Worm (Caenorhabditis elegans) whole organism, L2 larva: ENCODE data around the gene B0563.18.
A peak's percentile ranks its signal among the peaks of the same experiment; 100 is the strongest.

Experiments
- C34F6.9 ChIP-seq: fragments of 150-350 bp; optimal IDR thresholded peaks from 2 replicates; lab custom pipeline; 2014; ENCODE audit warnings: missing biosample characterization, missing genetic modification characterization
- F13H6.1 ChIP-seq: sonication (generic microtip); optimal IDR thresholded peaks from 2 replicates; lab custom pipeline; 2016; ENCODE audit warnings: missing genetic modification characterization, missing compliant biosample characterization
- R02D3.7 ChIP-seq: fragments of 150-350 bp; optimal IDR thresholded peaks from 2 replicates; lab custom pipeline; 2014; ENCODE audit warnings: missing biosample characterization, missing genetic modification characterization
- Y55F3AM.14 ChIP-seq: fragments of 200-800 bp; sonication (Bioruptor generic); optimal IDR thresholded peaks from 2 replicates; lab custom pipeline; 2018; ENCODE audit warnings: mild to moderate bottlenecking, missing genetic modification characterization, missing compliant biosample characterization
- ZK546.5 ChIP-seq: sonication (generic microtip); optimal IDR thresholded peaks from 2 replicates; lab custom pipeline; 2017; ENCODE audit warnings: missing biosample characterization, missing genetic modification characterization
- alr-1 ChIP-seq: fragments of 150-350 bp; optimal IDR thresholded peaks from 2 replicates; lab custom pipeline; 2014; ENCODE audit warnings: missing biosample characterization, missing genetic modification characterization
- aly-2 ChIP-seq: fragments of 150-350 bp; optimal IDR thresholded peaks from 2 replicates; lab custom pipeline; 2014; ENCODE audit warnings: missing biosample characterization, missing genetic modification characterization
- ama-1 ChIP-seq: fragments of 150-350 bp; optimal IDR thresholded peaks from 2 replicates; lab custom pipeline; 2018; ENCODE audit warnings: inconsistent platforms
- blmp-1 ChIP-seq: sonication (generic microtip); optimal IDR thresholded peaks from 2 replicates; lab custom pipeline; 2017; ENCODE audit warnings: missing genetic modification characterization, mild to moderate bottlenecking, missing compliant biosample characterization, antibody characterized with exemption, moderate library complexity; ENCODE audit not compliant: insufficient read depth
- ceh-16 ChIP-seq: fragments of 150-350 bp; optimal IDR thresholded peaks from 2 replicates; lab custom pipeline; 2014; ENCODE audit warnings: missing biosample characterization, missing genetic modification characterization
- ceh-82 ChIP-seq: fragments of 150-350 bp; optimal IDR thresholded peaks from 2 replicates; lab custom pipeline; 2014; ENCODE audit warnings: missing biosample characterization, missing genetic modification characterization
- crh-2 ChIP-seq: sonication (generic microtip); optimal IDR thresholded peaks from 2 replicates; lab custom pipeline; 2017; ENCODE audit warnings: missing biosample characterization, missing genetic modification characterization
- dmd-4 ChIP-seq: sonication (generic microtip); optimal IDR thresholded peaks from 2 replicates; lab custom pipeline; 2017; ENCODE audit warnings: missing biosample characterization, missing genetic modification characterization
- elt-1 ChIP-seq: fragments of 150-350 bp; optimal IDR thresholded peaks from 2 replicates; lab custom pipeline; 2014; ENCODE audit warnings: missing biosample characterization, missing genetic modification characterization
- fos-1 ChIP-seq: fragments of 150-350 bp; optimal IDR thresholded peaks from 2 replicates; lab custom pipeline; 2014; ENCODE audit warnings: missing biosample characterization, missing genetic modification characterization
- lin-13 ChIP-seq: fragments of 150-350 bp; optimal IDR thresholded peaks from 2 replicates; lab custom pipeline; 2014; ENCODE audit warnings: missing biosample characterization, missing genetic modification reagents, missing genetic modification characterization
- lin-39 ChIP-seq: fragments of 150-350 bp; optimal IDR thresholded peaks from 2 replicates; lab custom pipeline; 2014; ENCODE audit warnings: missing biosample characterization, missing genetic modification reagents, missing genetic modification characterization
- lsy-2 ChIP-seq, 2 experiments: fragments of 150-350 bp in 1 of 2; sonication (generic microtip) in 1 of 2; optimal IDR thresholded peaks; 2 replicates each; lab custom pipeline; 2014 to 2017; ENCODE audit warnings: missing biosample characterization in 2 of 2, missing genetic modification characterization in 2 of 2
- mab-5 ChIP-seq: fragments of 150-350 bp; optimal IDR thresholded peaks from 2 replicates; lab custom pipeline; 2014; ENCODE audit warnings: missing biosample characterization, missing genetic modification characterization
- mbf-1 ChIP-seq: sonication (generic microtip); optimal IDR thresholded peaks from 2 replicates; lab custom pipeline; 2017; ENCODE audit warnings: missing biosample characterization, missing genetic modification characterization
- nhr-10 ChIP-seq: sonication (generic microtip); optimal IDR thresholded peaks from 2 replicates; lab custom pipeline; 2017; ENCODE audit warnings: missing biosample characterization, missing genetic modification characterization
- nhr-11 ChIP-seq: fragments of 150-350 bp; optimal IDR thresholded peaks from 2 replicates; lab custom pipeline; 2014; ENCODE audit warnings: missing biosample characterization, missing genetic modification characterization
- nhr-129 ChIP-seq: fragments of 150-350 bp; optimal IDR thresholded peaks from 2 replicates; lab custom pipeline; 2014; ENCODE audit warnings: missing biosample characterization, missing genetic modification characterization
- nhr-21 ChIP-seq: fragments of 150-350 bp; optimal IDR thresholded peaks from 2 replicates; lab custom pipeline; 2014; ENCODE audit warnings: missing biosample characterization, missing genetic modification characterization
- nhr-23 ChIP-seq: fragments of 150-350 bp; optimal IDR thresholded peaks from 2 replicates; lab custom pipeline; 2014; ENCODE audit warnings: missing biosample characterization, missing genetic modification reagents, missing genetic modification characterization
- nhr-25 ChIP-seq: fragments of 150-350 bp; sonication (generic microtip); optimal IDR thresholded peaks from 3 replicates; lab custom pipeline; 2014; ENCODE audit warnings: missing biosample characterization, missing genetic modification characterization
- nhr-6 ChIP-seq: fragments of 150-350 bp; optimal IDR thresholded peaks from 2 replicates; lab custom pipeline; 2014; ENCODE audit warnings: missing biosample characterization, missing genetic modification characterization
- peb-1 ChIP-seq: fragments of 150-350 bp; optimal IDR thresholded peaks from 2 replicates; lab custom pipeline; 2014; ENCODE audit warnings: missing biosample characterization, missing genetic modification characterization
- sem-4 ChIP-seq: fragments of 150-350 bp; optimal IDR thresholded peaks from 2 replicates; lab custom pipeline; 2014; ENCODE audit warnings: missing biosample characterization, missing genetic modification reagents, missing genetic modification characterization
- skn-1 ChIP-seq: sonication (generic microtip); optimal IDR thresholded peaks from 2 replicates; lab custom pipeline; 2017; ENCODE audit warnings: missing biosample characterization, missing genetic modification characterization
- sma-3 ChIP-seq: sonication (generic microtip); optimal IDR thresholded peaks from 2 replicates; lab custom pipeline; 2016; ENCODE audit warnings: missing genetic modification reagents, missing genetic modification characterization, missing compliant biosample characterization
- sma-9 ChIP-seq, 2 experiments: fragments of 150-350 bp in 1 of 2; sonication (generic microtip) in 1 of 2; optimal IDR thresholded peaks; 2 replicates each; lab custom pipeline; 2014 to 2016; ENCODE audit warnings: missing genetic modification characterization in 2 of 2, mild to moderate bottlenecking in 1 of 2, missing biosample characterization in 1 of 2, missing compliant biosample characterization in 1 of 2, missing genetic modification reagents in 1 of 2, moderate library complexity in 1 of 2
- snpc-4 ChIP-seq: fragments of 150-350 bp; optimal IDR thresholded peaks from 2 replicates; lab custom pipeline; 2014; ENCODE audit warnings: missing biosample characterization, missing genetic modification characterization
- unc-39 ChIP-seq: fragments of 150-350 bp; optimal IDR thresholded peaks from 2 replicates; lab custom pipeline; 2014; ENCODE audit warnings: missing biosample characterization, missing genetic modification characterization
- ztf-1 ChIP-seq: fragments of 200-800 bp; sonication (Bioruptor generic); conservative IDR thresholded peaks from 2 replicates; pipeline ENCODE4 v1.3.6; 2022; ENCODE audit warnings: missing genetic modification characterization, missing compliant biosample characterization
- ztf-11 ChIP-seq: sonication (generic microtip); optimal IDR thresholded peaks from 2 replicates; lab custom pipeline; 2017; ENCODE audit warnings: missing biosample characterization, missing genetic modification characterization
- ztf-4 ChIP-seq: fragments of 150-350 bp; optimal IDR thresholded peaks from 2 replicates; lab custom pipeline; 2014; ENCODE audit warnings: missing biosample characterization, missing genetic modification characterization

The B0563.18 gene

ce11 chrX:9172278-9172677, at the start of gene B0563.18:
Gene B0563.18 (plus strand): TSS chrX:9172578.
- no peak for TF ChIP-seq nhr-25 (tag; lab: Kevin White, UChicago)
- TF ChIP-seq lin-13 (GFP tag; lab: Kevin White, UChicago) = no peak
- TF ChIP-seq nhr-129 = no peak
- TF ChIP-seq skn-1 (tag; lab: Kevin White, UChicago) = no peak
- no peak for TF ChIP-seq nhr-6
- no peak for TF ChIP-seq sem-4 (tag; lab: Kevin White, UChicago)
- no peak for TF ChIP-seq ZK546.5
- TF ChIP-seq ama-1 (lab: Kevin White, UChicago) = no peak
- no peak for TF ChIP-seq F13H6.1 (tag; lab: Kevin White, UChicago)
- TF ChIP-seq mab-5 (tag; lab: Kevin White, UChicago) = no peak
- TF ChIP-seq ztf-4 (tag; lab: Kevin White, UChicago) = no peak
- TF ChIP-seq ceh-82 (tag; lab: Kevin White, UChicago) = no peak
- no peak for TF ChIP-seq alr-1 (tag; lab: Kevin White, UChicago)
- no peak for TF ChIP-seq mbf-1 (tag; lab: Kevin White, UChicago)
- TF ChIP-seq blmp-1 (tag; lab: Kevin White, UChicago) = no peak
- no peak for TF ChIP-seq lsy-2 (tag; optimal IDR thresholded peaks at IDR 0.05; lab: Kevin White, UChicago)
- no peak for TF ChIP-seq R02D3.7
- no peak for TF ChIP-seq dmd-4 (tag; lab: Kevin White, UChicago)
- no peak for TF ChIP-seq snpc-4 (tag; lab: Kevin White, UChicago)

- TF ChIP-seq nhr-6 (no peak), fos-1 (tag; lab: Kevin White, UChicago) (no peak), snpc-4 (tag; lab: Kevin White, UChicago) (no peak), skn-1 (tag; lab: Kevin White, UChicago) (no peak), nhr-10 (tag; lab: Kevin White, UChicago) (no peak), C34F6.9 (tag; lab: Kevin White, UChicago) (no peak), Y55F3AM.14 (GFP tag; lab: Kevin White, UChicago) (no peak), ztf-1 (GFP tag; lab: Robert Waterston, UW) (no peak), nhr-11 (tag; lab: Kevin White, UChicago) (no peak), nhr-129 (no peak), nhr-21 (tag; lab: Kevin White, UChicago) (no peak), unc-39 (tag; lab: Kevin White, UChicago) (no peak), peb-1 (tag; lab: Kevin White, UChicago) (no peak), ztf-11 (tag; lab: Kevin White, UChicago) (no peak)
Measured at ce11 chrX:9137402-9137801, 35.0 kb upstream of the B0563.18 start, which contains the start of gene B0563.6. Gene B0563.6 (plus strand): TSS chrX:9137702.

ce11 chrX:9145848-9146247, 26.5 kb upstream of the B0563.18 start, which contains the start of gene B0563.5:
Gene B0563.5 (plus strand): TSS chrX:9146148.
- no peak for TF ChIP-seq blmp-1 (tag; lab: Kevin White, UChicago)
- no peak for TF ChIP-seq lin-13 (GFP tag; lab: Kevin White, UChicago)
- TF ChIP-seq ztf-11 (tag; lab: Kevin White, UChicago) = no peak
- no peak for TF ChIP-seq sem-4 (tag; lab: Kevin White, UChicago)
- no peak for TF ChIP-seq ceh-16 (tag; lab: Kevin White, UChicago)
- TF ChIP-seq lsy-2 (tag; optimal IDR thresholded peaks at IDR 0.05; lab: Kevin White, UChicago) = no peak
- TF ChIP-seq alr-1 (tag; lab: Kevin White, UChicago) = no peak
- TF ChIP-seq elt-1 (tag; lab: Kevin White, UChicago) = no peak
- no peak for TF ChIP-seq sma-9 (GFP tag; optimal IDR thresholded peaks at IDR 0.05; lab: Kevin White, UChicago)
- no peak for TF ChIP-seq sma-9 (tag; optimal IDR thresholded peaks at IDR 0.05; lab: Kevin White, UChicago)

- TF ChIP-seq lin-39 (tag; lab: Kevin White, UChicago) (no peak), sma-3 (peak; percentile 67), ceh-16 (tag; lab: Kevin White, UChicago) (no peak), nhr-129 (peak; percentile 5), ceh-82 (tag; lab: Kevin White, UChicago) (no peak), sma-9 (GFP tag; optimal IDR thresholded peaks at IDR 0.05; lab: Kevin White, UChicago) (peak; percentile 64), sma-9 (tag; optimal IDR thresholded peaks at IDR 0.05; lab: Kevin White, UChicago) (no peak), nhr-23 (tag; lab: Kevin White, UChicago) (no peak), ZK546.5 (no peak), Y55F3AM.14 (GFP tag; lab: Kevin White, UChicago) (no peak), crh-2 (no peak), nhr-21 (tag; lab: Kevin White, UChicago) (peak; percentile 62), lin-13 (GFP tag; lab: Kevin White, UChicago) (no peak), alr-1 (tag; lab: Kevin White, UChicago) (no peak), aly-2 (no peak), fos-1 (tag; lab: Kevin White, UChicago) (peak; percentile 6), snpc-4 (tag; lab: Kevin White, UChicago) (no peak)
Measured at ce11 chrX:9146953-9147352, 25.4 kb upstream of the B0563.18 start.
